Worm (Caenorhabditis elegans): ENCODE results near the gene Y39B6A.27.
"Not testable (repeated sequence)": the region's sequence is repeated elsewhere in the genome, so short reads cannot be mapped to it uniquely, and the experiment has no call there.

DNA sequence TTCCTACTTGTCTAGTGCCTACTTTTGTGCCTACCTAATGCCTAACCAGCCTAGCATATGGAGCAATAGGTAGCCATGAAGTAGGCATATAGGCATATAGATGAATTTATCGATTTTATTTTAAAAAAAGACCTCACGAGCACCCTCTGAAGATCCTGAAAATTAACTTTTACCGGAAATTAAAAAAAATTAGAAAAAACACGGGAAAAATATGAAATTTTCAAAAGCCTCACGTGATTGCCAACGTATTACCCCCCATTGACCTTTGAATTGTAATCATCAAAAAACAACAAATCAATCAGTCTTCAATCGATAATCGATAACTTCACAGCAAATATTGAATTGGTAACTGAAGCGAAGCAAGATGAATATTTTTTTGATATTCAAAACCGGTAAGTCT is 17.3 kb upstream of the Y39B6A.27 start, which contains the start of gene Y39B6A.30:
- not testable (repeated sequence) for TF ChIP-seq mec-3 (tag; optimal IDR thresholded peaks at IDR 0.05; ENCODE audit: borderline replicate concordance); nfya-1 (tag; optimal IDR thresholded peaks at IDR 0.05); unc-55 (GFP tag; optimal IDR thresholded peaks at IDR 0.05); hlh-13 (GFP tag; optimal IDR thresholded peaks at IDR 0.05); pat-9 (tag; optimal IDR thresholded peaks at IDR 0.05); fkh-10 (GFP tag; optimal IDR thresholded peaks at IDR 0.05); dve-1 (tag; optimal IDR thresholded peaks at IDR 0.05)

All from whole organism, late embryonic.